Worm (Caenorhabditis elegans): ENCODE results near the gene slc-28.1.

- TF ChIP-seq lin-13 (tag; optimal IDR thresholded peaks at IDR 0.05), result no peak
- TF ChIP-seq nhr-237 (tag; optimal IDR thresholded peaks at IDR 0.05), result no peak
- no peak for TF ChIP-seq bed-3 (GFP tag; optimal IDR thresholded peaks at IDR 0.05)
- TF ChIP-seq blmp-1 (tag; optimal IDR thresholded peaks at IDR 0.05), result no peak
- no peak for TF ChIP-seq ces-1 (GFP tag; optimal IDR thresholded peaks at IDR 0.05)
Measured at ce11 chrV:3444777-3445089, 18.9 kb upstream of the slc-28.1 start, which contains the start of gene cfz-2.

Data from whole organism, mixed stage, embryonic.